Worm (Caenorhabditis elegans) whole organism, mixed stage, embryonic: ENCODE results near the gene rab-6.2.

Experiments used
- M03D4.4 ChIP-seq: sonication (generic microtip); optimal IDR thresholded peaks from 2 replicates; lab custom pipeline; 2017; ENCODE audit warnings: mild to moderate bottlenecking, missing genetic modification characterization, missing compliant biosample characterization
- bed-3 ChIP-seq: fragments of 200-800 bp; sonication (Bioruptor generic); optimal IDR thresholded peaks from 3 replicates; lab custom pipeline; 2018; ENCODE audit warnings: mild to moderate bottlenecking, missing genetic modification characterization, moderate library complexity, missing compliant biosample characterization
- ceh-39 ChIP-seq: fragments of 150-350 bp; optimal IDR thresholded peaks from 2 replicates; lab custom pipeline; 2014; ENCODE audit warnings: missing biosample characterization, missing genetic modification characterization
- ceh-43 ChIP-seq: fragments of 200-800 bp; sonication (Bioruptor generic); optimal IDR thresholded peaks from 2 replicates; lab custom pipeline; 2018; ENCODE audit warnings: mild to moderate bottlenecking, missing genetic modification characterization, moderate library complexity, missing compliant biosample characterization
- ceh-83 ChIP-seq: fragments of 200-800 bp; sonication (Bioruptor generic); optimal IDR thresholded peaks from 2 replicates; lab custom pipeline; 2018; ENCODE audit warnings: mild to moderate bottlenecking, missing genetic modification characterization, missing compliant biosample characterization
- cnd-1 ChIP-seq: fragments of 200-800 bp; sonication (Bioruptor generic); optimal IDR thresholded peaks from 2 replicates; lab custom pipeline; 2018; ENCODE audit warnings: mild to moderate bottlenecking, missing genetic modification characterization, missing compliant biosample characterization
- drap-1 ChIP-seq: fragments of 200-800 bp; sonication (Bioruptor generic); optimal IDR thresholded peaks from 3 replicates; lab custom pipeline; 2018; ENCODE audit warnings: mild to moderate bottlenecking, missing genetic modification characterization, missing compliant biosample characterization
- elt-1 ChIP-seq: sonication (generic microtip); optimal IDR thresholded peaks from 2 replicates; lab custom pipeline; 2017; ENCODE audit warnings: missing genetic modification characterization, mild to moderate bottlenecking, missing compliant biosample characterization, antibody characterized with exemption, moderate library complexity, borderline replicate concordance; ENCODE audit not compliant: insufficient read depth
- elt-3 ChIP-seq: fragments of 150-350 bp; optimal IDR thresholded peaks from 2 replicates; lab custom pipeline; 2014; ENCODE audit warnings: missing biosample characterization, missing genetic modification characterization
- flh-1 ChIP-seq: fragments of 200-800 bp; sonication (Bioruptor generic); optimal IDR thresholded peaks from 2 replicates; lab custom pipeline; 2018; ENCODE audit warnings: mild to moderate bottlenecking, missing genetic modification characterization, moderate library complexity, missing compliant biosample characterization
- ham-2 ChIP-seq: fragments of 200-800 bp; sonication (Bioruptor generic); optimal IDR thresholded peaks from 2 replicates; lab custom pipeline; 2018; ENCODE audit warnings: mild to moderate bottlenecking, missing genetic modification characterization, missing compliant biosample characterization
- lin-13 ChIP-seq: fragments of 150-350 bp; optimal IDR thresholded peaks from 2 replicates; lab custom pipeline; 2014; ENCODE audit warnings: missing biosample characterization, missing genetic modification characterization
- lin-32 ChIP-seq: fragments of 200-800 bp; sonication (Bioruptor generic); optimal IDR thresholded peaks from 2 replicates; lab custom pipeline; 2018; ENCODE audit warnings: mild to moderate bottlenecking, missing genetic modification characterization, missing compliant biosample characterization
- lsy-2 ChIP-seq: fragments of 150-350 bp; optimal IDR thresholded peaks from 2 replicates; lab custom pipeline; 2014; ENCODE audit warnings: missing biosample characterization, missing genetic modification characterization
- mab-5 ChIP-seq: fragments of 150-350 bp; optimal IDR thresholded peaks from 2 replicates; lab custom pipeline; 2014; ENCODE audit warnings: missing biosample characterization, missing genetic modification characterization
- mls-2 ChIP-seq: sonication (generic microtip); optimal IDR thresholded peaks from 2 replicates; lab custom pipeline; 2016; ENCODE audit warnings: mild to moderate bottlenecking, missing genetic modification characterization, moderate library complexity, missing compliant biosample characterization
- nhr-12 ChIP-seq: fragments of 150-350 bp; optimal IDR thresholded peaks from 2 replicates; lab custom pipeline; 2014; ENCODE audit warnings: missing biosample characterization, missing genetic modification characterization
- nhr-2 ChIP-seq: fragments of 150-350 bp; optimal IDR thresholded peaks from 2 replicates; lab custom pipeline; 2014; ENCODE audit warnings: missing biosample characterization, missing genetic modification characterization
- nhr-237 ChIP-seq: fragments of 150-350 bp; optimal IDR thresholded peaks from 2 replicates; lab custom pipeline; 2014; ENCODE audit warnings: missing biosample characterization, missing genetic modification characterization
- nhr-28 ChIP-seq: fragments of 150-350 bp; optimal IDR thresholded peaks from 2 replicates; lab custom pipeline; 2014; ENCODE audit warnings: missing biosample characterization, missing genetic modification characterization
- nhr-76 ChIP-seq: sonication (generic microtip); optimal IDR thresholded peaks from 2 replicates; lab custom pipeline; 2017; ENCODE audit warnings: missing biosample characterization, missing genetic modification characterization
- sem-2 ChIP-seq: fragments of 200-800 bp; sonication (Bioruptor generic); optimal IDR thresholded peaks from 2 replicates; lab custom pipeline; 2018; ENCODE audit warnings: mild to moderate bottlenecking, missing genetic modification characterization, missing compliant biosample characterization
- snpc-4 ChIP-seq: fragments of 150-350 bp; optimal IDR thresholded peaks from 2 replicates; lab custom pipeline; 2014; ENCODE audit warnings: missing biosample characterization, missing genetic modification characterization
- sptf-1 ChIP-seq: sonication (generic microtip); optimal IDR thresholded peaks from 2 replicates; lab custom pipeline; 2017; ENCODE audit warnings: mild to moderate bottlenecking, missing genetic modification characterization, moderate library complexity, missing compliant biosample characterization
- tbx-8 ChIP-seq: fragments of 200-800 bp; sonication (Bioruptor generic); optimal IDR thresholded peaks from 2 replicates; lab custom pipeline; 2018; ENCODE audit warnings: mild to moderate bottlenecking, missing genetic modification characterization, moderate library complexity, missing compliant biosample characterization
- unc-120 ChIP-seq: sonication (generic microtip); optimal IDR thresholded peaks from 2 replicates; lab custom pipeline; 2017; ENCODE audit warnings: missing genetic modification characterization, missing compliant biosample characterization; ENCODE audit not compliant: poor library complexity, severe bottlenecking
- unc-39 ChIP-seq: fragments of 150-350 bp; optimal IDR thresholded peaks from 2 replicates; lab custom pipeline; 2014; ENCODE audit warnings: missing biosample characterization, missing genetic modification characterization
- unc-62 ChIP-seq: fragments of 150-350 bp; optimal IDR thresholded peaks from 2 replicates; lab custom pipeline; 2014; ENCODE audit warnings: missing biosample characterization, missing genetic modification reagents, missing genetic modification characterization
- ztf-11 ChIP-seq: fragments of 150-350 bp; optimal IDR thresholded peaks from 2 replicates; lab custom pipeline; 2014; ENCODE audit warnings: missing biosample characterization, missing genetic modification characterization

The rab-6.2 gene

DNA sequence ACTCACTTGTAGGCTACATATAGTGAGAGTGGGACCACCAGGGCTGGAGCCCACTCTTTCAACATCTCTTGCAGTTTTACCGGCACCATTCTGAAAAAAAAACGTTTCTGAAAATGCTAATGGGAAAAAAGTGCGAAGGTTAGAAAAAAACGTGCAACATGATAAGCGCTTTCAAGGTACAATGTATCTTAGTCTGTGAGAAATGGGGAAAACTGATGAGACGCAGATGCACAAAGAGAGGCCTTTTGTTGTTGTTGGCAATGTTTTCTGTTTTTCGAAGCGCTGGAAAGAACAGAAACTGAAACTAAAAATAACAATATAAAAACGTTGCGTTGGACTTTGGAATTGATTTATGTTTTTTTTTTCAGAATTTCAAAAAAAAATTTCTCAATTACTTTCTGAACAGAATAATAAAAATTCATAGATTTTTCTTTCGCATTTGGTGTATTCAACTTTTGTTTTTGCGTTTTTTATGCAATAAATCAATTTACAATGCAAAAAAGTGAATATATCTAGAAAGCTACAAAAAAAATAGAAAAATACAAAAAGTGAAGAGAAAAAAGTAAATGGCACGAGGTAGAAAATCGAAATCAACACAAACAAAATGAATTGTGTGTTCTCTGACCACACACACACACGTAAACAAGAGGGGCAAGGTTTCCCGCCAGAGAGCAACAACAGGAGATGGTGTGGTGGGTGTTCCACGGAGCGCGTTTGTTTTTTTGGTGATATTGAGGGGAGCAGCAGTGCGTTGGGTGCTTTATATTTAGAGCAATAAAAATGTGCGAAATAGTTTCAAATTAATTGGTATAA is 13.7 kb downstream of the rab-6.2 start, which contains the start of gene dhs-30:
dhs-30 (minus strand) TSS at position 90 of the 813 bp plus-strand sequence.
- TF ChIP-seq lin-32 (GFP tag; lab: Kevin White, UChicago), result no peak

DNA sequence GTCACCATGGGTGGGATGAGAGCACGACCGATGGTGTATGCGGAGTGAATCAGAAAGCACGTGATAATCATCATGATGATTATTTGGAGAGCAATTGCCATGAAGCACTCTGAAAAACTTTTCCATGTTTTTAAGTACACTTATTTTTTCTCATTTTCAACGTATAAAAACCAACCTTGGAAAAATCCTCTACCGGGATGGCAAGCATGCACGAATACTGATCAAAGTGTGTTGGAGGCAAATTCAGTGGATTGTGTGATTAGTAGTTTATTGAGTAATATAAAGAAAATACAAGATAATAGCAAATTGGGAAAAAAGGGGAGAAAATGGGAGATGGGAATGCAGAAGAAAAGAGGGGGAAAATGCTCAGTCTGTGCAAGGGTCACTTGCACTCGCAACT is 15.2 kb downstream of the rab-6.2 start, which contains the start of gene T25G12.11:
T25G12.11 (minus strand) TSS at position 101 of the 400 bp plus-strand sequence.
- TF ChIP-seq tbx-8 (GFP tag; lab: Kevin White, UChicago) (no peak), mab-5 (tag; lab: Kevin White, UChicago) (no peak), nhr-2 (no peak), M03D4.4 (tag; lab: Kevin White, UChicago) (no peak), cnd-1 (tag; lab: Kevin White, UChicago) (no peak), ceh-39 (tag; lab: Kevin White, UChicago) (no peak), nhr-76 (tag; lab: Kevin White, UChicago) (no peak), flh-1 (GFP tag; lab: Kevin White, UChicago) (no peak), ham-2 (GFP tag; lab: Kevin White, UChicago) (no peak), elt-3 (no peak), nhr-28 (tag; lab: Kevin White, UChicago) (no peak), sptf-1 (tag; lab: Kevin White, UChicago) (no peak), ztf-11 (tag; lab: Kevin White, UChicago) (no peak), lin-13 (tag; lab: Kevin White, UChicago) (no peak), mls-2 (tag; lab: Kevin White, UChicago) (no peak)

DNA sequence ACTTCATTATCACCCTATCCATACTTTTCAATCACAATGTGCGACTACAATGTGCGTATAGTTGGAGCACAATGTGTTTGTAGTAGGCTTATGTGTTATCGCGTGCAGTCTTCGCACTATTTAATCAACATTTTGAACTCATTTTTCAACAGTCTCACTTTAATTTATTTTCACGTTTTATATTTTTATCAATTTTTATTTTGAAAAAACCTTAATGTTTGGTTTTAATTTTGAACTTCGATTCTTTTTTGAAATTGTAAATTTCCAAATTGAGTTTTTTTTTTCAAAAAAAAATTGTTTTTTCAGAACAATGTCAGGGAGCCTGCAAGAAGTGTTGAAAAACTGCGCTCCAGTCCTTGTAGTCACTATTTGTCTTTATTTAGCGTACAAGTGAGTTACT is 20.8 kb downstream of the rab-6.2 start, which contains the start of gene T25G12.13:
T25G12.13 (plus strand) TSS at position 301 of the 400 bp plus-strand sequence.
- no peak for TF ChIP-seq elt-1 (tag; lab: Kevin White, UChicago)
- no peak for TF ChIP-seq sem-2
- no peak for TF ChIP-seq ceh-83 (GFP tag; lab: Kevin White, UChicago)
- TF ChIP-seq bed-3 (GFP tag; lab: Kevin White, UChicago), result no peak
- no peak for TF ChIP-seq nhr-237 (tag; lab: Kevin White, UChicago)
- TF ChIP-seq unc-39 (tag; lab: Kevin White, UChicago), result no peak
- no peak for TF ChIP-seq nhr-12 (tag; lab: Kevin White, UChicago)
- no peak for TF ChIP-seq drap-1 (GFP tag; lab: Kevin White, UChicago)
- TF ChIP-seq lin-32 (GFP tag; lab: Kevin White, UChicago), result no peak
- TF ChIP-seq unc-120 (tag; lab: Kevin White, UChicago), result no peak
- TF ChIP-seq tbx-8 (GFP tag; lab: Kevin White, UChicago), result no peak
- no peak for TF ChIP-seq lin-13 (tag; lab: Kevin White, UChicago)
- TF ChIP-seq flh-1 (GFP tag; lab: Kevin White, UChicago), result no peak
- TF ChIP-seq sptf-1 (tag; lab: Kevin White, UChicago), result no peak

DNA sequence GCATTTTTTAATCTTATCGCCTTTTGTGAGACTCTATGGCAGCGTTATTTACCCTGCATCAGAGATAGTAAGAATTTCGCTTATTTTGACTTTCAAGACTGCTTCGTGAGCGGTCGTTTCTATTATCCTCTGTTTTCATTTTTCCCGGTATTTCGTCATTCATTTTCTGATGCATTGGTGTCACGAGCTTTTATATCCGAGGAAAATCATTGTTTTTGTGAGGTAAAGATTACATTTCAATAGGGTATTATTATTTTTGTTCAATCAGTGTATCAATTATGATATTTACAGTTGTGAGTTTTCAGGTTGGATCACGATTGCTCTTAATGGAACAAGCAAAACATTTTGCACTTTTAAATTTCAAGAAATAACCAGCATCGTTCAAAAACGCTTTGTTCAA is 25.0 kb downstream of the rab-6.2 start:
- no peak for TF ChIP-seq cnd-1 (tag; lab: Kevin White, UChicago)
- TF ChIP-seq snpc-4 (tag; lab: Kevin White, UChicago), result no peak
- TF ChIP-seq elt-3, result no peak
- TF ChIP-seq unc-39 (tag; lab: Kevin White, UChicago), result no peak
- TF ChIP-seq, all 35 proteins: peak for 0

DNA sequence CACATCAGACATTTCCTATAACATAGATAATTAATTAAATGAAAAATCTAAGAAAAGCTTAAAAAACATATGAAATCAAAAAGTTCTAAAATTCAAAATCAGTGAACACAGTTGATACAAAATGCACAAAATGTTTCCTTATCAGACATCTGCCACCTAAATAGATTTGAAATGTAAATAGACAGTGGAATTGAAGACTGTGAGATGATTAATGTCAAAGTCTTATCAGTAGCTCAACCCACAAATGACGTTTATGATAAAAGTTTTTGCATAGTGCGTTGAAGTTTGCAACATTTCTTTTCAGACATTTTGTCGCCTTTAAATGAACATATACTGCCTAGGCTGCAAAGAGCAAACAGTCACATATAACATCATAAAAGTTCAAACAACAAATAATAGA is 34.5 kb downstream of the rab-6.2 start, which contains the start of gene Y40C7B.4:
Y40C7B.4 (minus strand) TSS at position 19 of the 400 bp plus-strand sequence.
- TF ChIP-seq ham-2 (GFP tag; lab: Kevin White, UChicago) (no peak), bed-3 (GFP tag; lab: Kevin White, UChicago) (no peak), ceh-43 (GFP tag; lab: Kevin White, UChicago) (no peak), mab-5 (tag; lab: Kevin White, UChicago) (no peak), nhr-76 (tag; lab: Kevin White, UChicago) (no peak), sem-2 (no peak), unc-62 (no peak), M03D4.4 (tag; lab: Kevin White, UChicago) (no peak), nhr-28 (tag; lab: Kevin White, UChicago) (no peak), elt-1 (tag; lab: Kevin White, UChicago) (no peak), lsy-2 (tag; lab: Kevin White, UChicago) (no peak), nhr-2 (no peak)
